Fruit fly (Drosophila melanogaster): ENCODE data around the gene rdx.

DNA sequence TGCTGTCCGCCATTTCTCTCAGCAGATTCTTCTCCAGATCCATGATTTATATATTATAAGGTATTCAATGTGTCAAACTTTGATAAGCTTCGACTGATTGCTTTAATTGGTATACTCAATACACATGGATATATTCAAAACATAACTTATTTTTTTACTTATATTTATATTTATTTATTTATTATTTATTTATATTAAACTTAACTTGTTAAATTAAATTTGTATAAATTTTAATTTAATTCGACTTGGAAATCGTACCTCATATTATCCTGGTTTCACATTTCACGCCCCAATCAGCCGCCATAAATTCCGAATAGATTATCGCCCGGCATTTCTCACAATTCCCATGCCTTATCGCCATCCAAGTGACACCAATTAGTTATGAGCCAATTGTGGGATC, 88.5 kb downstream of the rdx start, which contains the start of gene Art9:
- TF ChIP-seq gl (tag; optimal IDR thresholded peaks at IDR 0.05) (no peak), CG10348 (GFP tag; IDR thresholded peaks at IDR 0.05) (no peak), fd96Ca (GFP tag; IDR thresholded peaks at IDR 0.05) (no peak), EcR (GFP tag; optimal IDR thresholded peaks at IDR 0.05) (no peak), CG17806 (tag; optimal IDR thresholded peaks at IDR 0.05) (no peak), Ets98B (GFP tag; IDR thresholded peaks at IDR 0.05) (no peak), CG15710 (tag; optimal IDR thresholded peaks at IDR 0.05) (no peak), CG34367 (tag; optimal IDR thresholded peaks at IDR 0.05) (no peak), CG4496 (GFP tag; IDR thresholded peaks at IDR 0.05) (no peak), CG9948 (tag; optimal IDR thresholded peaks at IDR 0.05) (no peak), Pif1B (GFP tag; optimal IDR thresholded peaks at IDR 0.05) (no peak)
